Worm (Caenorhabditis elegans): Measurements from ENCODE around the gene T19D7.7.

ce11 chrX:706490-706889, 25.7 kb upstream of the T19D7.7 start, which contains the start of gene M02A10.1:
- TF ChIP-seq lin-39 (tag; optimal IDR thresholded peaks at IDR 0.05) = no peak
- TF ChIP-seq nhr-6 (tag; optimal IDR thresholded peaks at IDR 0.05) = no peak
- no peak for TF ChIP-seq mab-5 (tag; optimal IDR thresholded peaks at IDR 0.05)
- no peak for TF ChIP-seq nhr-23 (tag; optimal IDR thresholded peaks at IDR 0.05)
- TF ChIP-seq ceh-82 (tag; optimal IDR thresholded peaks at IDR 0.05) = no peak
- no peak for TF ChIP-seq ceh-16 (tag; optimal IDR thresholded peaks at IDR 0.05)
- no peak for TF ChIP-seq nhr-25 (tag; optimal IDR thresholded peaks at IDR 0.05)
- no peak for TF ChIP-seq alr-1 (tag; optimal IDR thresholded peaks at IDR 0.05)
- TF ChIP-seq unc-62 (GFP tag; optimal IDR thresholded peaks at IDR 0.05) = no peak
- TF ChIP-seq ztf-11 (tag; optimal IDR thresholded peaks at IDR 0.05) = no peak
- no peak for TF ChIP-seq nhr-11 (tag; optimal IDR thresholded peaks at IDR 0.05)
- no peak for TF ChIP-seq nhr-237 (tag; optimal IDR thresholded peaks at IDR 0.05)
- TF ChIP-seq sma-3 (GFP tag; optimal IDR thresholded peaks at IDR 0.05) = no peak

Measured in whole organism, L2 larva.